Fruit fly (Drosophila melanogaster) whole organism, embryonic: ENCODE data around the gene Irc.

Source experiments
- Antp ChIP-seq: fragments of 200-800 bp; sonication (Bioruptor generic); optimal IDR thresholded peaks from 3 replicates; lab custom pipeline; 2016; ENCODE audit warnings: missing biosample characterization, missing genetic modification characterization
- BEAF-32 ChIP-seq: fragments of 200-800 bp; sonication (Bioruptor generic); optimal IDR thresholded peaks from 3 replicates; lab custom pipeline; 2017; ENCODE audit warnings: missing biosample characterization, missing genetic modification characterization, mild to moderate bottlenecking, moderate library complexity, missing genetic modification reagents
- Bteb2 ChIP-seq: fragments of 200-800 bp; sonication (Bioruptor generic); optimal IDR thresholded peaks from 2 replicates; lab custom pipeline; 2016; ENCODE audit warnings: missing biosample characterization, missing genetic modification characterization
- CG10654 ChIP-seq: fragments of 200-800 bp; sonication (Bioruptor generic); optimal IDR thresholded peaks from 2 replicates; lab custom pipeline; 2016; ENCODE audit warnings: missing biosample characterization, missing genetic modification characterization
- CG11093 ChIP-seq: fragments of 200-800 bp; sonication (Bioruptor generic); IDR thresholded peaks from 3 replicates; pipeline ENCODE4 v1.3.6; 2022; ENCODE audit warnings: missing biosample characterization, missing genetic modification characterization
- CG15479 ChIP-seq: fragments of 200-800 bp; sonication (Bioruptor generic); optimal IDR thresholded peaks from 3 replicates; lab custom pipeline; 2019; ENCODE audit warnings: missing biosample characterization, mild to moderate bottlenecking, missing genetic modification characterization, moderate library complexity
- CG16863 ChIP-seq: fragments of 200-800 bp; sonication (Bioruptor generic); optimal IDR thresholded peaks from 3 replicates; lab custom pipeline; 2016; ENCODE audit warnings: missing biosample characterization, missing genetic modification characterization
- CG17385 ChIP-seq: fragments of 200-800 bp; sonication (Bioruptor generic); optimal IDR thresholded peaks from 3 replicates; lab custom pipeline; 2018; ENCODE audit warnings: missing biosample characterization, mild to moderate bottlenecking, missing genetic modification characterization
- CG18262 ChIP-seq: fragments of 200-800 bp; optimal IDR thresholded peaks from 3 replicates; lab custom pipeline; 2019; ENCODE audit warnings: missing biosample characterization, mild to moderate bottlenecking, missing genetic modification characterization, moderate library complexity
- CG18599 ChIP-seq: fragments of 200-800 bp; sonication (Bioruptor generic); optimal IDR thresholded peaks from 3 replicates; lab custom pipeline; 2017; ENCODE audit warnings: missing biosample characterization, missing genetic modification characterization, mild to moderate bottlenecking, moderate library complexity, missing genetic modification reagents
- CG2199 ChIP-seq: fragments of 200-800 bp; sonication (Bioruptor generic); IDR thresholded peaks from 3 replicates; pipeline ENCODE4 v1.3.6; 2022; ENCODE audit warnings: missing biosample characterization, missing genetic modification characterization
- CG34422 ChIP-seq: fragments of 200-800 bp; sonication (Bioruptor generic); IDR thresholded peaks from 3 replicates; pipeline ENCODE4 v1.3.6; 2022; ENCODE audit warnings: missing biosample characterization, missing genetic modification characterization
- CG4360 ChIP-seq: fragments of 200-800 bp; sonication (Bioruptor generic); IDR thresholded peaks from 2 replicates; pipeline ENCODE4 v1.3.6; 2022; ENCODE audit warnings: missing biosample characterization, missing genetic modification characterization
- CG4854 ChIP-seq: fragments of 200-800 bp; sonication (Bioruptor generic); optimal IDR thresholded peaks from 2 replicates; lab custom pipeline; 2016; ENCODE audit warnings: missing biosample characterization, missing genetic modification characterization, inconsistent platforms
- CG5245 ChIP-seq: fragments of 200-800 bp; sonication (Bioruptor generic); optimal IDR thresholded peaks from 3 replicates; lab custom pipeline; 2016; ENCODE audit warnings: missing biosample characterization, missing genetic modification characterization
- CG6254 ChIP-seq: fragments of 200-800 bp; sonication (Bioruptor generic); optimal IDR thresholded peaks from 3 replicates; lab custom pipeline; 2017; ENCODE audit warnings: mild to moderate bottlenecking, missing biosample characterization, missing genetic modification reagents, missing genetic modification characterization
- CG6689 ChIP-seq: fragments of 200-800 bp; sonication (Bioruptor generic); IDR thresholded peaks from 2 replicates; pipeline ENCODE4 v1.3.6; 2022; ENCODE audit warnings: missing biosample characterization, missing genetic modification characterization
- CG6854 ChIP-seq: fragments of 200-800 bp; sonication (Bioruptor generic); optimal IDR thresholded peaks from 3 replicates; lab custom pipeline; 2017; ENCODE audit warnings: missing biosample characterization, mild to moderate bottlenecking, missing genetic modification characterization
- CG7987 ChIP-seq: fragments of 200-800 bp; sonication (Bioruptor generic); optimal IDR thresholded peaks from 2 replicates; lab custom pipeline; 2018; ENCODE audit warnings: missing biosample characterization, mild to moderate bottlenecking, missing genetic modification characterization, moderate library complexity
- CG8089 ChIP-seq: fragments of 200-800 bp; sonication (Bioruptor generic); optimal IDR thresholded peaks from 3 replicates; lab custom pipeline; 2016; ENCODE audit warnings: missing biosample characterization, missing genetic modification characterization
- CG8359 ChIP-seq: fragments of 200-800 bp; sonication (Bioruptor generic); optimal IDR thresholded peaks from 2 replicates; lab custom pipeline; 2017; ENCODE audit warnings: missing biosample characterization, mild to moderate bottlenecking, missing genetic modification characterization, borderline replicate concordance
- CG8388 ChIP-seq: fragments of 200-800 bp; sonication (Bioruptor generic); optimal IDR thresholded peaks from 2 replicates; lab custom pipeline; 2019; ENCODE audit warnings: missing biosample characterization, mild to moderate bottlenecking, missing genetic modification characterization, moderate library complexity
- Dad ChIP-seq: fragments of 200-800 bp; sonication (Bioruptor generic); optimal IDR thresholded peaks from 3 replicates; lab custom pipeline; 2016; ENCODE audit warnings: missing biosample characterization, missing genetic modification characterization
- NC2β ChIP-seq: fragments of 200-800 bp; sonication (Bioruptor generic); optimal IDR thresholded peaks from 2 replicates; lab custom pipeline; 2016; ENCODE audit warnings: missing biosample characterization, missing genetic modification characterization
- Opbp ChIP-seq: fragments of 200-800 bp; sonication (Bioruptor generic); IDR thresholded peaks from 3 replicates; pipeline ENCODE4 v1.3.6; 2022; ENCODE audit warnings: missing biosample characterization, missing genetic modification characterization; ENCODE audit not compliant: partially characterized antibody
- Sin3A ChIP-seq: fragments of >200 bp; optimal IDR thresholded peaks from 2 replicates; lab custom pipeline; 2018
- aop ChIP-seq: fragments of 200-800 bp; sonication (Bioruptor generic); IDR thresholded peaks from 2 replicates; pipeline ENCODE4 v1.3.6; 2022; ENCODE audit warnings: missing biosample characterization, missing genetic modification characterization
- bab2 ChIP-seq: fragments of 200-800 bp; sonication (Bioruptor generic); optimal IDR thresholded peaks from 2 replicates; lab custom pipeline; 2016; ENCODE audit warnings: missing biosample characterization, missing genetic modification characterization
- bowl ChIP-seq: fragments of 200-800 bp; sonication (Bioruptor generic); IDR thresholded peaks from 2 replicates; pipeline ENCODE4 v1.3.6; 2022; ENCODE audit warnings: missing biosample characterization, missing genetic modification characterization
- cad ChIP-seq: fragments of >200 bp; optimal IDR thresholded peaks from 2 replicates; lab custom pipeline; 2017; ENCODE audit warnings: missing biosample characterization, missing genetic modification characterization
- chif ChIP-seq, 2 experiments: fragments of 200-800 bp; sonication (Bioruptor generic); optimal IDR thresholded peaks; 3 replicates each; lab custom pipeline; 2016; ENCODE audit warnings: missing biosample characterization in 2 of 2, missing genetic modification characterization in 2 of 2
- corto ChIP-seq: fragments of 200-800 bp; sonication (Bioruptor generic); optimal IDR thresholded peaks from 2 replicates; lab custom pipeline; 2016; ENCODE audit warnings: missing biosample characterization, mild to moderate bottlenecking, missing genetic modification characterization, moderate library complexity
- dan ChIP-seq: fragments of 200-800 bp; sonication (Bioruptor generic); IDR thresholded peaks from 2 replicates; pipeline ENCODE4 v1.3.6; 2022; ENCODE audit warnings: missing biosample characterization, missing genetic modification characterization
- eve ChIP-seq, 2 experiments: fragments of >200 bp; optimal IDR thresholded peaks; 2 replicates each; lab custom pipeline; 2017; ENCODE audit warnings: missing biosample characterization in 2 of 2, missing genetic modification characterization in 2 of 2
- eyg ChIP-seq: fragments of 200-800 bp; sonication (Bioruptor generic); optimal IDR thresholded peaks from 3 replicates; lab custom pipeline; 2016; ENCODE audit warnings: missing biosample characterization, missing genetic modification characterization
- fd64A ChIP-seq: fragments of 200-800 bp; sonication (Bioruptor generic); optimal IDR thresholded peaks from 3 replicates; lab custom pipeline; 2018; ENCODE audit warnings: missing biosample characterization, mild to moderate bottlenecking, missing genetic modification characterization
- gem ChIP-seq: fragments of 200-800 bp; sonication (Bioruptor generic); optimal IDR thresholded peaks from 2 replicates; lab custom pipeline; 2019; ENCODE audit warnings: missing biosample characterization, mild to moderate bottlenecking, missing genetic modification characterization, moderate library complexity
- gfzf ChIP-seq: fragments of 200-800 bp; sonication (Bioruptor generic); optimal IDR thresholded peaks from 2 replicates; lab custom pipeline; 2016; ENCODE audit warnings: missing biosample characterization, mild to moderate bottlenecking, missing genetic modification characterization, moderate library complexity
- grau ChIP-seq: fragments of 200-800 bp; optimal IDR thresholded peaks from 3 replicates; lab custom pipeline; 2019; ENCODE audit warnings: missing biosample characterization, mild to moderate bottlenecking, missing genetic modification characterization, moderate library complexity
- gsb-n ChIP-seq: fragments of 200-800 bp; sonication (Bioruptor generic); optimal IDR thresholded peaks from 3 replicates; lab custom pipeline; 2018; ENCODE audit warnings: missing biosample characterization, mild to moderate bottlenecking, missing genetic modification characterization
- hkb ChIP-seq, 2 experiments: fragments of 200-800 bp in 1 of 2; fragments of >200 bp in 1 of 2; sonication (Bioruptor generic) in 1 of 2; IDR thresholded peaks in 1 of 2; optimal IDR thresholded peaks in 1 of 2; 2 replicates each; pipeline versions ENCODE4 v1.3.6 to Lab custom; 2017 to 2022; ENCODE audit warnings: missing biosample characterization in 1 of 2, missing genetic modification characterization in 1 of 2
- jumu ChIP-seq: fragments of 200-800 bp; sonication (Bioruptor generic); optimal IDR thresholded peaks from 3 replicates; lab custom pipeline; 2016; ENCODE audit warnings: missing biosample characterization, missing genetic modification characterization
- lbe ChIP-seq: fragments of 200-800 bp; sonication (Bioruptor generic); optimal IDR thresholded peaks from 2 replicates; lab custom pipeline; 2016; ENCODE audit warnings: missing biosample characterization, mild to moderate bottlenecking, missing genetic modification characterization
- lov ChIP-seq, 2 experiments: fragments of 200-800 bp in 1 of 2; fragments of >200 bp in 1 of 2; sonication (Bioruptor generic) in 1 of 2; IDR thresholded peaks in 1 of 2; optimal IDR thresholded peaks in 1 of 2; 2 replicates in 1 of 2; 3 replicates in 1 of 2; pipeline versions ENCODE4 v1.3.6 to Lab custom; 2017 to 2022; ENCODE audit warnings: missing biosample characterization in 1 of 2, missing genetic modification characterization in 1 of 2
- p53 ChIP-seq: fragments of 200-800 bp; sonication (Bioruptor generic); optimal IDR thresholded peaks from 2 replicates; lab custom pipeline; 2016; ENCODE audit warnings: missing biosample characterization, missing genetic modification characterization
- run ChIP-seq: fragments of 200-800 bp; sonication (Bioruptor generic); optimal IDR thresholded peaks from 3 replicates; lab custom pipeline; 2018; ENCODE audit warnings: missing biosample characterization, mild to moderate bottlenecking, missing genetic modification characterization
- sd ChIP-seq: fragments of 200-800 bp; sonication (Bioruptor generic); optimal IDR thresholded peaks from 3 replicates; lab custom pipeline; 2018; ENCODE audit warnings: missing biosample characterization, mild to moderate bottlenecking, missing genetic modification characterization, moderate library complexity
- sima ChIP-seq: fragments of 200-800 bp; sonication (Bioruptor generic); optimal IDR thresholded peaks from 2 replicates; lab custom pipeline; 2016; ENCODE audit warnings: missing biosample characterization, missing genetic modification characterization
- sisA ChIP-seq: fragments of 200-800 bp; sonication (Bioruptor generic); IDR thresholded peaks from 2 replicates; pipeline ENCODE4 v1.3.6; 2022; ENCODE audit warnings: missing biosample characterization, missing genetic modification characterization
- ssp ChIP-seq: fragments of 200-800 bp; sonication (Bioruptor generic); IDR thresholded peaks from 2 replicates; pipeline ENCODE4 v1.3.6; 2022; ENCODE audit warnings: missing biosample characterization, missing genetic modification characterization
- vfl ChIP-seq: fragments of 200-800 bp; sonication (Bioruptor generic); optimal IDR thresholded peaks from 2 replicates; lab custom pipeline; 2016; ENCODE audit warnings: missing biosample characterization, missing genetic modification characterization

The Irc gene

dm6 chr3R:17020956-17021355 lies 18.3 kb downstream of the Irc start, which contains the start of gene Adsl (continued):
- peak; percentile 61 for TF ChIP-seq CG6854 (GFP tag; lab: Kevin White, UChicago)
- peak; percentile 42; the same call in 1 of the 3 replicates for TF ChIP-seq CG34422 (GFP tag; lab: Robert Waterston, UW)
- no peak for TF ChIP-seq CG18262 (tag; lab: Kevin White, UChicago)
- peak; percentile 57 for TF ChIP-seq BEAF-32 (GFP tag; lab: Kevin White, UChicago)
- TF ChIP-seq chif (GFP tag; optimal IDR thresholded peaks at IDR 0.05; lab: Kevin White, UChicago): peak in 1 of 2 experiments; percentile 26
- no peak for TF ChIP-seq Bteb2 (GFP tag; lab: Kevin White, UChicago)
- no peak for TF ChIP-seq CG11093 (GFP tag; lab: Robert Waterston, UW)
- TF ChIP-seq CG5245 (GFP tag; lab: Kevin White, UChicago): no peak
- TF ChIP-seq Sin3A (lab: Kevin White, UChicago): no peak
- TF ChIP-seq sd (tag; lab: Kevin White, UChicago): no peak
- peak; percentile 3 for TF ChIP-seq eyg (GFP tag; lab: Kevin White, UChicago)
- TF ChIP-seq dan (GFP tag; lab: Robert Waterston, UW): no peak
- TF ChIP-seq CG4854: no peak
- no peak for TF ChIP-seq CG16863 (GFP tag; lab: Kevin White, UChicago)
- no peak for TF ChIP-seq bab2
- TF ChIP-seq aop (GFP tag; lab: Robert Waterston, UW): peak; percentile 62; the same call in 1 of the 2 replicates
- peak; percentile 33 for TF ChIP-seq Dad (GFP tag; lab: Kevin White, UChicago)
- TF ChIP-seq run (tag; lab: Kevin White, UChicago): no peak
- no peak for TF ChIP-seq gem (tag; lab: Kevin White, UChicago)
- peak; percentile 60 for TF ChIP-seq CG8359 (GFP tag; lab: Kevin White, UChicago)
- peak; percentile 71 for TF ChIP-seq CG18599 (GFP tag; lab: Kevin White, UChicago)
- peak; percentile 72 for TF ChIP-seq fd64A (GFP tag; lab: Kevin White, UChicago)
- no peak for TF ChIP-seq cad (GFP tag; lab: Kevin White, UChicago)
- peak; percentile 83 for TF ChIP-seq gsb-n (tag; lab: Kevin White, UChicago)
- TF ChIP-seq CG8089 (GFP tag; lab: Kevin White, UChicago): no peak
- no peak for TF ChIP-seq Opbp (GFP tag; lab: Robert Waterston, UW)
- TF ChIP-seq grau (tag; lab: Kevin White, UChicago): no peak
- TF ChIP-seq lov (optimal IDR thresholded peaks at IDR 0.05; lab: Kevin White, UChicago): no peak
- TF ChIP-seq lov (GFP tag; IDR thresholded peaks at IDR 0.05; lab: Robert Waterston, UW): peak; percentile 77; the same call in 2 of the 3 replicates
- TF ChIP-seq CG15479 (GFP tag; lab: Kevin White, UChicago): peak; percentile 5
- TF ChIP-seq CG4360 (GFP tag; lab: Robert Waterston, UW): no peak
- peak; percentile 26 for TF ChIP-seq CG10654
- no peak for TF ChIP-seq sima
- no peak for TF ChIP-seq CG8388 (GFP tag; lab: Kevin White, UChicago)
- TF ChIP-seq vfl (GFP tag; lab: Kevin White, UChicago): no peak
- no peak for TF ChIP-seq corto (GFP tag; lab: Kevin White, UChicago)
- TF ChIP-seq ssp (GFP tag; lab: Robert Waterston, UW): no peak
- TF ChIP-seq CG7987: peak; percentile 87
- TF ChIP-seq NC2β (GFP tag; lab: Kevin White, UChicago): peak; percentile 41
- TF ChIP-seq Antp: no peak
- no peak for TF ChIP-seq lbe (GFP tag; lab: Kevin White, UChicago)
- peak; percentile 74 for TF ChIP-seq CG17385 (GFP tag; lab: Kevin White, UChicago)
- TF ChIP-seq gfzf: peak; percentile 78
- no peak for TF ChIP-seq jumu
- TF ChIP-seq CG2199: no peak
- peak; percentile 79 for TF ChIP-seq CG6254 (GFP tag; lab: Kevin White, UChicago)
- TF ChIP-seq eve (GFP tag; optimal IDR thresholded peaks at IDR 0.05; lab: Kevin White, UChicago): no peak
- no peak for TF ChIP-seq hkb (optimal IDR thresholded peaks at IDR 0.05; lab: Kevin White, UChicago)
- TF ChIP-seq hkb (GFP tag; IDR thresholded peaks at IDR 0.05; lab: Robert Waterston, UW): peak; percentile 73
- peak; percentile 31; the same call in 1 of the 2 replicates for TF ChIP-seq CG6689 (GFP tag; lab: Robert Waterston, UW)
- no peak for TF ChIP-seq sisA (GFP tag; lab: Robert Waterston, UW)
- TF ChIP-seq p53 (GFP tag; lab: Kevin White, UChicago): peak; percentile 13
- no peak for TF ChIP-seq bowl
